Worm (Caenorhabditis elegans) whole organism, midembryonic: Measurements from ENCODE around the gene C06A8.8.

Experiments
- flt-1 ChIP-seq: fragments of 200-800 bp; sonication (Bioruptor generic); IDR thresholded peaks from 2 replicates; pipeline ENCODE4 v1.3.6; 2022; ENCODE audit warnings: missing genetic modification characterization, missing compliant biosample characterization
- tab-1 ChIP-seq: fragments of 200-800 bp; sonication (Bioruptor generic); IDR thresholded peaks from 2 replicates; pipeline ENCODE4 v1.3.6; 2022; ENCODE audit warnings: missing genetic modification characterization, missing compliant biosample characterization
- ztf-23 ChIP-seq: fragments of 200-800 bp; sonication (Bioruptor generic); IDR thresholded peaks from 2 replicates; pipeline ENCODE4 v1.3.6; 2022; ENCODE audit warnings: missing genetic modification reagents, missing genetic modification characterization, missing compliant biosample characterization

- TF ChIP-seq ztf-23 (GFP tag; lab: Robert Waterston, UW) (no peak), flt-1 (GFP tag; lab: Robert Waterston, UW) (no peak), tab-1 (no peak)
Observed at ce11 chrII:7772411-7772810, 594 bp upstream of the C06A8.8 start, which contains the start of gene C06A8.6.
